Fruit fly (Drosophila melanogaster) whole organism, wandering third instar larva: ENCODE measurements around the gene CG43098.

Source experiments
- Abd-B ChIP-seq: fragments of >200 bp; optimal IDR thresholded peaks from 2 replicates; lab custom pipeline; 2017; ENCODE audit warnings: missing biosample characterization, missing genetic modification characterization
- CrebA ChIP-seq: fragments of 200-800 bp; sonication (Bioruptor generic); optimal IDR thresholded peaks from 2 replicates; lab custom pipeline; 2016; ENCODE audit warnings: missing biosample characterization, mild to moderate bottlenecking, missing genetic modification characterization, borderline replicate concordance
- Dfd ChIP-seq: fragments of >200 bp; optimal IDR thresholded peaks from 2 replicates; lab custom pipeline; 2017; ENCODE audit warnings: missing biosample characterization, missing genetic modification characterization
- Dif ChIP-seq: fragments of 200-275, 200-300 bp; sonication (Bioruptor generic); optimal IDR thresholded peaks from 2 replicates; lab custom pipeline; 2018; ENCODE audit warnings: missing biosample characterization, missing genetic modification characterization; ENCODE audit not compliant: partially characterized antibody
- GATAd ChIP-seq: sonication (Bioruptor generic); optimal IDR thresholded peaks from 2 replicates; lab custom pipeline; 2016; ENCODE audit warnings: missing biosample characterization, missing genetic modification characterization
- Hnf4 ChIP-seq: fragments of 200-800 bp; sonication (Bioruptor generic); optimal IDR thresholded peaks from 2 replicates; lab custom pipeline; 2016; ENCODE audit warnings: missing biosample characterization, mild to moderate bottlenecking, missing genetic modification characterization
- Hr78 ChIP-seq: fragments of >200 bp; optimal IDR thresholded peaks from 2 replicates; lab custom pipeline; 2017; ENCODE audit warnings: missing biosample characterization, missing genetic modification characterization
- Hr83 ChIP-seq: fragments of 200-300 bp; sonication (Bioruptor generic); optimal IDR thresholded peaks from 2 replicates; lab custom pipeline; 2016; ENCODE audit warnings: missing biosample characterization, mild to moderate bottlenecking, missing genetic modification characterization, moderate library complexity; ENCODE audit not compliant: poor library complexity, severe bottlenecking
- Mio ChIP-seq: sonication (Bioruptor generic); optimal IDR thresholded peaks from 2 replicates; lab custom pipeline; 2016; ENCODE audit warnings: missing biosample characterization, missing genetic modification characterization
- Myc ChIP-seq: fragments of >200 bp; optimal IDR thresholded peaks from 2 replicates; lab custom pipeline; 2017
- OdsH ChIP-seq: fragments of 200-800 bp; sonication (Bioruptor generic); optimal IDR thresholded peaks from 2 replicates; lab custom pipeline; 2016; ENCODE audit warnings: missing biosample characterization, mild to moderate bottlenecking, missing genetic modification characterization
- Rel ChIP-seq, 2 experiments: fragments of 200-800 bp; sonication (Bioruptor generic) in 1 of 2; optimal IDR thresholded peaks; 2 replicates in 1 of 2; 3 replicates in 1 of 2; lab custom pipeline; 2016 to 2019; ENCODE audit warnings: mild to moderate bottlenecking in 2 of 2, missing biosample characterization in 2 of 2, missing genetic modification characterization in 2 of 2, moderate library complexity in 1 of 2
- Sp1 ChIP-seq: fragments of 200-800 bp; sonication (Bioruptor generic); optimal IDR thresholded peaks from 3 replicates; lab custom pipeline; 2019; ENCODE audit warnings: missing biosample characterization, mild to moderate bottlenecking, missing genetic modification characterization, moderate library complexity
- Vsx2 ChIP-seq: fragments of 200-300, 225-300 bp; sonication (Bioruptor generic); optimal IDR thresholded peaks from 2 replicates; lab custom pipeline; 2018; ENCODE audit warnings: missing biosample characterization, missing genetic modification characterization; ENCODE audit not compliant: partially characterized antibody
- br ChIP-seq: fragments of 200-800 bp; sonication (Bioruptor generic); optimal IDR thresholded peaks from 2 replicates; lab custom pipeline; 2016; ENCODE audit warnings: missing biosample characterization, missing genetic modification characterization
- brk ChIP-seq: fragments of 200-800 bp; sonication (Bioruptor generic); optimal IDR thresholded peaks from 2 replicates; lab custom pipeline; 2016; ENCODE audit warnings: missing biosample characterization, mild to moderate bottlenecking, missing genetic modification characterization
- dl ChIP-seq, 2 experiments: fragments of 175-275, 200-275 bp in 1 of 2; fragments of 200-275 bp in 1 of 2; sonication (Bioruptor generic); optimal IDR thresholded peaks; lab custom pipeline; 2018; ENCODE audit warnings: mild to moderate bottlenecking in 2 of 2, missing biosample characterization in 2 of 2, missing genetic modification characterization in 2 of 2, moderate library complexity in 2 of 2; ENCODE audit not compliant: partially characterized antibody in 2 of 2, insufficient read depth in 1 of 2
- dmrt93B ChIP-seq: fragments of 200-800 bp; sonication (Bioruptor generic); optimal IDR thresholded peaks from 2 replicates; lab custom pipeline; 2018; ENCODE audit warnings: missing biosample characterization, mild to moderate bottlenecking, missing genetic modification characterization
- dsf ChIP-seq: sonication (Bioruptor generic); optimal IDR thresholded peaks from 2 replicates; lab custom pipeline; 2016; ENCODE audit warnings: missing biosample characterization, missing genetic modification characterization, borderline replicate concordance
- foxo ChIP-seq, 2 experiments: fragments of 200-800 bp; sonication (Bioruptor generic); optimal IDR thresholded peaks; 2 replicates in 1 of 2; 3 replicates in 1 of 2; lab custom pipeline; 2016 to 2017; ENCODE audit warnings: missing biosample characterization in 2 of 2, missing genetic modification characterization in 2 of 2
- fru ChIP-seq: fragments of 200-800 bp; sonication (Bioruptor generic); optimal IDR thresholded peaks from 3 replicates; lab custom pipeline; 2016; ENCODE audit warnings: missing biosample characterization, mild to moderate bottlenecking, missing genetic modification characterization
- h ChIP-seq: fragments of 200-800 bp; sonication (Bioruptor generic); optimal IDR thresholded peaks from 3 replicates; lab custom pipeline; 2016; ENCODE audit warnings: missing biosample characterization, mild to moderate bottlenecking, missing genetic modification characterization
- jim ChIP-seq: fragments of 175-275, 200-325 bp; sonication (Bioruptor generic); optimal IDR thresholded peaks from 2 replicates; lab custom pipeline; 2016; ENCODE audit warnings: missing biosample characterization, mild to moderate bottlenecking, missing genetic modification characterization
- lola ChIP-seq: fragments of >200 bp; optimal IDR thresholded peaks from 2 replicates; lab custom pipeline; 2017; ENCODE audit warnings: missing biosample characterization, missing genetic modification characterization
- pan ChIP-seq: fragments of >200 bp; optimal IDR thresholded peaks from 2 replicates; lab custom pipeline; 2017
- psq ChIP-seq: fragments of 200-800 bp; sonication (Bioruptor generic); optimal IDR thresholded peaks from 3 replicates; lab custom pipeline; 2017; ENCODE audit warnings: missing biosample characterization, mild to moderate bottlenecking, missing genetic modification characterization, moderate library complexity
- rgr ChIP-seq: fragments of 200-800 bp; sonication (Bioruptor generic); optimal IDR thresholded peaks from 3 replicates; lab custom pipeline; 2016; ENCODE audit warnings: missing biosample characterization, mild to moderate bottlenecking, missing genetic modification characterization
- sage ChIP-seq: fragments of 200-800 bp; sonication (Bioruptor generic); optimal IDR thresholded peaks from 2 replicates; lab custom pipeline; 2016; ENCODE audit warnings: missing biosample characterization, mild to moderate bottlenecking, missing genetic modification characterization
- sv ChIP-seq: fragments of 200-800 bp; sonication (Bioruptor generic); optimal IDR thresholded peaks from 3 replicates; lab custom pipeline; 2016; ENCODE audit warnings: missing biosample characterization, missing genetic modification characterization
- tai ChIP-seq: sonication (Bioruptor generic); optimal IDR thresholded peaks from 2 replicates; lab custom pipeline; 2016; ENCODE audit warnings: missing biosample characterization, missing genetic modification characterization
- usp ChIP-seq: fragments of >200 bp; optimal IDR thresholded peaks from 2 replicates; lab custom pipeline; 2017; ENCODE audit warnings: missing biosample characterization, missing genetic modification characterization
- woc ChIP-seq: sonication (Bioruptor generic); optimal IDR thresholded peaks from 2 replicates; lab custom pipeline; 2016; ENCODE audit warnings: missing biosample characterization, mild to moderate bottlenecking, missing genetic modification characterization

The CG43098 gene

dm6 chr3L:3654671-3655070 is 4.2 kb upstream of the CG43098 start, which contains the start of gene CG10862:
CG10862 (minus strand) TSS chr3L:3654771.
- no peak for TF ChIP-seq rgr (GFP tag; lab: Kevin White, UChicago)
- TF ChIP-seq pan (lab: Kevin White, UChicago): no peak
- no peak for TF ChIP-seq GATAd (GFP tag; lab: Kevin White, UChicago)
- no peak for TF ChIP-seq Vsx2
- TF ChIP-seq lola (GFP tag; lab: Kevin White, UChicago): no peak
- TF ChIP-seq psq: no peak
- no peak for TF ChIP-seq jim (GFP tag; lab: Kevin White, UChicago)
- TF ChIP-seq Rel (GFP tag; optimal IDR thresholded peaks at IDR 0.05; lab: Kevin White, UChicago): no peak
- TF ChIP-seq Rel (tag; optimal IDR thresholded peaks at IDR 0.05; lab: Kevin White, UChicago): no peak
- no peak for TF ChIP-seq CrebA (GFP tag; lab: Kevin White, UChicago)
- no peak for TF ChIP-seq Hr78
- TF ChIP-seq Abd-B: no peak
- TF ChIP-seq sage (GFP tag; lab: Kevin White, UChicago): no peak
- no peak for TF ChIP-seq Sp1
- no peak for TF ChIP-seq h
- no peak for TF ChIP-seq Dfd
- TF ChIP-seq br (GFP tag; lab: Kevin White, UChicago): no peak
- no peak for TF ChIP-seq fru
- TF ChIP-seq dsf (GFP tag; lab: Kevin White, UChicago): no peak
- no peak for TF ChIP-seq dmrt93B (GFP tag; lab: Kevin White, UChicago)
- TF ChIP-seq Hnf4 (GFP tag; lab: Kevin White, UChicago): no peak

dm6 chr3L:3656867-3657266 is 2.0 kb upstream of the CG43098 start:
- no peak for TF ChIP-seq rgr (GFP tag; lab: Kevin White, UChicago)
- TF ChIP-seq tai (GFP tag; lab: Kevin White, UChicago): no peak
- no peak for TF ChIP-seq Hnf4 (GFP tag; lab: Kevin White, UChicago)
- no peak for TF ChIP-seq pan (lab: Kevin White, UChicago)
- TF ChIP-seq dmrt93B (GFP tag; lab: Kevin White, UChicago): no peak
- no peak for TF ChIP-seq usp (GFP tag; lab: Kevin White, UChicago)
- no peak for TF ChIP-seq Hr83
- TF ChIP-seq Rel (GFP tag; optimal IDR thresholded peaks at IDR 0.05; lab: Kevin White, UChicago): no peak
- TF ChIP-seq Rel (tag; optimal IDR thresholded peaks at IDR 0.05; lab: Kevin White, UChicago): no peak
- TF ChIP-seq lola (GFP tag; lab: Kevin White, UChicago): no peak
- TF ChIP-seq Sp1: no peak
- no peak for TF ChIP-seq brk (GFP tag; lab: Kevin White, UChicago)
- TF ChIP-seq h: no peak
- no peak for TF ChIP-seq dl (GFP tag; optimal IDR thresholded peaks at IDR 0.05; lab: Kevin White, UChicago; ENCODE audit: insufficient read depth in 1 of 2, partially characterized antibody in 2 of 2)
- TF ChIP-seq Myc (lab: Kevin White, UChicago): no peak
- no peak for TF ChIP-seq dsf (GFP tag; lab: Kevin White, UChicago)
- TF ChIP-seq Dfd: no peak
- no peak for TF ChIP-seq Abd-B
- TF ChIP-seq, all 38 proteins: peak for 0

DNA sequence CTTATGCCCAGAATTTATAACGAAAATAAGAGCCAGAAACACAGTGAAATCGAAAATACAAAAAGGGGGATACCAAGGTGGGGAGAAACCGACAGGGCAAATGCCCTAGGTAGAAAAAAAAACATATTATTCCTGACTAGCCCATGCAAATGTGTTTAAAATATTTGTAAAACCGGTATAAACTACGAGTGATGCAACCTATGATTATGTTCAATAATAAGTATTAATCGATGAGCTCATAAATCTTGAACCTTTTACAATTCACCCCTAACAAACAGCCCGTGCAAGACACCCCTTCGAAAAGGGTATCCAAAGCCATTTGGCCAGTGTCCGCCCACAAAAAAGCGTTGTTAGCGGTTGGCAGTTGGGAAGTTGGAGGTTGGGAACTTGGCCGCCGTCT is 971 bp upstream of the CG43098 start:
- TF ChIP-seq sv (GFP tag; lab: Kevin White, UChicago) (no peak), Dif (GFP tag; lab: Kevin White, UChicago) (no peak), OdsH (GFP tag; lab: Kevin White, UChicago) (peak; percentile 2), h (no peak), Hnf4 (GFP tag; lab: Kevin White, UChicago) (no peak), psq (no peak), pan (lab: Kevin White, UChicago) (no peak), dsf (GFP tag; lab: Kevin White, UChicago) (no peak), foxo (GFP tag; optimal IDR thresholded peaks at IDR 0.05; lab: Kevin White, UChicago) (no peak), woc (peak; percentile 38), Mio (GFP tag; lab: Kevin White, UChicago) (no peak), Abd-B (no peak), rgr (GFP tag; lab: Kevin White, UChicago) (no peak), usp (GFP tag; lab: Kevin White, UChicago) (no peak)
